Fruit fly (Drosophila melanogaster): ENCODE measurements around the gene Nhe2.
A peak's percentile ranks its signal among the peaks of the same experiment; 100 is the strongest.

Nhe2 gene

DNA sequence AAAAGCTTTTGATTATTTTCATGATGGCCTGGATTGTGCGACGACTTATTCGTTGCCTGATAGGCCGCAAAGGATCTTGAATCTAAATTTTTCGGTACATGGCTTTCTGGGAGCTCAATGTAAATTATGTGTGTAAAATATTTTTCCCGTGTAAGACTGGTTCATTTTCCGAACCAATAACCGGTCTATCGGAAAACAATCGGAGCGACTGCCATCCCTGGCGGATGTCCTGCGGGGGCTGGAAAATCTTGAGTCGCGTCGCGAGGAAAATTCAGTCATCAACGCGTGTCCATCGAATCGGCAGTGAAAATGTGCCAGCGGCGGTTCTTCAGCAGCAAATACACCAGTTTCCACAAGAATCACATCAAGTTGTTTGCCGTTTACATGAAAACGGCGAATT lies at the start of gene Nhe2, which contains the start of gene CG46307 (continued):
- no peak for TF ChIP-seq bcd (GFP tag; optimal IDR thresholded peaks at IDR 0.05)
- TF ChIP-seq Optix (GFP tag; IDR thresholded peaks at IDR 0.05), result no peak
- no peak for TF ChIP-seq CG32767 (GFP tag; IDR thresholded peaks at IDR 0.05)
- TF ChIP-seq sim (GFP tag; IDR thresholded peaks at IDR 0.05), result no peak
- TF ChIP-seq crol (GFP tag; IDR thresholded peaks at IDR 0.05), result no peak
- no peak for TF ChIP-seq unc-4 (GFP tag; IDR thresholded peaks at IDR 0.05; ENCODE audit: partially characterized antibody)
- TF ChIP-seq p53 (GFP tag; optimal IDR thresholded peaks at IDR 0.05), result no peak
- TF ChIP-seq slp2 (GFP tag; optimal IDR thresholded peaks at IDR 0.05), result no peak
- no peak for TF ChIP-seq shn (GFP tag; optimal IDR thresholded peaks at IDR 0.05)
- no peak for TF ChIP-seq BtbVII (GFP tag; optimal IDR thresholded peaks at IDR 0.05)
- TF ChIP-seq Nf-YC (tag; optimal IDR thresholded peaks at IDR 0.05), result no peak
- no peak for TF ChIP-seq grn (GFP tag; optimal IDR thresholded peaks at IDR 0.05)
- no peak for TF ChIP-seq Kr (GFP tag; optimal IDR thresholded peaks at IDR 0.05)
- TF ChIP-seq CG9727 (GFP tag; optimal IDR thresholded peaks at IDR 0.05), result no peak
- TF ChIP-seq Med (GFP tag), result peak; percentile 76
- no peak for TF ChIP-seq CG10321 (GFP tag; IDR thresholded peaks at IDR 0.05)
- peak; percentile 43 for TF ChIP-seq pzg (GFP tag; optimal IDR thresholded peaks at IDR 0.05)
- no peak for TF ChIP-seq CG6791 (GFP tag; IDR thresholded peaks at IDR 0.05; ENCODE audit: partially characterized antibody)
- no peak for TF ChIP-seq Camta (GFP tag; optimal IDR thresholded peaks at IDR 0.05)
- no peak for TF ChIP-seq CG17186 (GFP tag; optimal IDR thresholded peaks at IDR 0.05)
- TF ChIP-seq Side (GFP tag; optimal IDR thresholded peaks at IDR 0.05), result no peak
- TF ChIP-seq CG13287 (GFP tag; IDR thresholded peaks at IDR 0.05; ENCODE audit: partially characterized antibody), result no peak
- no peak for TF ChIP-seq zfh2 (GFP tag; optimal IDR thresholded peaks at IDR 0.05)
- TF ChIP-seq lilli (GFP tag; optimal IDR thresholded peaks at IDR 0.05), result no peak
- TF ChIP-seq CG3847 (GFP tag; IDR thresholded peaks at IDR 0.05), result no peak
- TF ChIP-seq MESR4 (GFP tag; optimal IDR thresholded peaks at IDR 0.05), result no peak
- no peak for TF ChIP-seq vnd (GFP tag; IDR thresholded peaks at IDR 0.05; ENCODE audit: partially characterized antibody)
- TF ChIP-seq Lhr (GFP tag; optimal IDR thresholded peaks at IDR 0.05), result peak; percentile 57
- TF ChIP-seq Xbp1 (GFP tag; optimal IDR thresholded peaks at IDR 0.05), result peak; percentile 4
- no peak for TF ChIP-seq CG4707 (GFP tag; optimal IDR thresholded peaks at IDR 0.05)
- no peak for TF ChIP-seq D19B (GFP tag; optimal IDR thresholded peaks at IDR 0.05)
- no peak for TF ChIP-seq CG2678 (tag; optimal IDR thresholded peaks at IDR 0.05)
- no peak for TF ChIP-seq CG18011 (GFP tag; optimal IDR thresholded peaks at IDR 0.05)
- TF ChIP-seq dmrt11E (tag; optimal IDR thresholded peaks at IDR 0.05), result no peak
- no peak for TF ChIP-seq CG9817 (tag; optimal IDR thresholded peaks at IDR 0.05)
- no peak for TF ChIP-seq esg (GFP tag; conservative IDR thresholded peaks at IDR 0.05)
- TF ChIP-seq NC2α (GFP tag; optimal IDR thresholded peaks at IDR 0.05), result no peak
- no peak for TF ChIP-seq CG31224 (GFP tag; IDR thresholded peaks at IDR 0.05)
- no peak for TF ChIP-seq Poxn (GFP tag; IDR thresholded peaks at IDR 0.05)
- TF ChIP-seq YL-1 (GFP tag; optimal IDR thresholded peaks at IDR 0.05), result peak; percentile 18
- TF ChIP-seq C15 (GFP tag; IDR thresholded peaks at IDR 0.05), result no peak
- peak in 1 of 2 experiments; percentile 16 for TF ChIP-seq bsh (GFP tag; optimal IDR thresholded peaks at IDR 0.05)
- no peak for TF ChIP-seq fd96Cb (tag; optimal IDR thresholded peaks at IDR 0.05)
- TF ChIP-seq NC2β (GFP tag; optimal IDR thresholded peaks at IDR 0.05), result no peak
- no peak for TF ChIP-seq Sox100B (GFP tag; optimal IDR thresholded peaks at IDR 0.05)
- TF ChIP-seq Bgb (GFP tag; IDR thresholded peaks at IDR 0.05; ENCODE audit: partially characterized antibody), result peak; percentile 31; the same call in 1 of the 2 replicates
- no peak for TF ChIP-seq corto (GFP tag; optimal IDR thresholded peaks at IDR 0.05)
- no peak for TF ChIP-seq repo (GFP tag; optimal IDR thresholded peaks at IDR 0.05)
- TF ChIP-seq CG14441 (GFP tag; IDR thresholded peaks at IDR 0.05), result no peak
- TF ChIP-seq ap (GFP tag; IDR thresholded peaks at IDR 0.05), result no peak
- peak; percentile 5 for TF ChIP-seq scrt (GFP tag; optimal IDR thresholded peaks at IDR 0.05)
- no peak for TF ChIP-seq ssp (GFP tag; IDR thresholded peaks at IDR 0.05)

All from whole organism, embryonic.